Fruit fly (Drosophila melanogaster) whole organism: ENCODE data around the gene CG34180.

Experiments used
- CG8478 ChIP-seq: fragments of >200 bp; optimal IDR thresholded peaks from 2 replicates; lab custom pipeline; 2018; ENCODE audit warnings: inconsistent platforms
- Dll ChIP-seq: fragments of >200 bp; optimal IDR thresholded peaks from 2 replicates; lab custom pipeline; 2017
- EcR ChIP-seq, 2 experiments: fragments of >200 bp; optimal IDR thresholded peaks; 2 replicates each; lab custom pipeline; 2017; ENCODE audit warnings: missing biosample characterization in 2 of 2, missing genetic modification characterization in 2 of 2, missing genetic modification reagents in 2 of 2
- pan ChIP-seq: fragments of >200 bp; optimal IDR thresholded peaks from 2 replicates; lab custom pipeline; 2017
- psq ChIP-seq: fragments of >200 bp; optimal IDR thresholded peaks from 2 replicates; lab custom pipeline; 2017
- usp ChIP-seq: fragments of >200 bp; optimal IDR thresholded peaks from 2 replicates; lab custom pipeline; 2017; ENCODE audit warnings: missing biosample characterization, missing genetic modification characterization, mixed read lengths

DNA sequence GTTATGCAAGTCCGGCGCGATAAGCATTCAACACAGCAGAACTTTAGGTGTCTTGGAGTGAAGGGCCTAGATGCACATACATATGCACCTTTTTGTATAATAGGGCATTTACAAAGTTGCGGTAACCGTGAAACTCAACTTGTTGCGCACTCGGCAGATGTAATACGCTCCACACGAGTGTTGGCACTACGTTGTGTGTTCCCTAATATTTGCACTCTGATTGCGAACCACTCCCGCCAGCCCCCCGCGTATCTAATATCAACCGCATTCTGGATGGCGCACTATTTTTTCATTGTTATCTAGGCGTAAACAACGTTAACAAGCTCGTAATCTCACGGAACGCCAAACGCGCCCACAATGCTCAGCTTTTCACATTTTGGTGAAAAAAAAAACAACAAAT, 20.0 kb downstream of the CG34180 start:
- TF ChIP-seq CG8478 (no peak), Dll (lab: Kevin White, UChicago) (no peak), usp (GFP tag; lab: Kevin White, UChicago) (no peak), EcR (GFP tag; optimal IDR thresholded peaks at IDR 0.05; lab: Kevin White, UChicago) (no peak), psq (no peak), pan (no peak)
